Worm (Caenorhabditis elegans): ENCODE data around the gene htz-1.
A peak's percentile ranks its signal among the peaks of the same experiment; 100 is the strongest.

The htz-1 gene

ce11 chrIV:4422029-4422428, 24.0 kb upstream of the htz-1 start, which contains the start of gene clec-175:
Gene clec-175, plus strand, starts transcription at chrIV:4422329.
- TF ChIP-seq daf-8 (GFP tag; IDR thresholded peaks at IDR 0.05) (no peak), fos-1 (tag; optimal IDR thresholded peaks at IDR 0.05) (no peak), nhr-28 (tag; optimal IDR thresholded peaks at IDR 0.05) (no peak), nhr-111 (GFP tag; optimal IDR thresholded peaks at IDR 0.05) (no peak), D1046.2 (GFP tag; IDR thresholded peaks at IDR 0.05) (no peak), mxl-2 (GFP tag; conservative IDR thresholded peaks at IDR 0.05) (no peak), dve-1 (tag; optimal IDR thresholded peaks at IDR 0.05; ENCODE audit: insufficient read depth) (no peak), ceh-20 (GFP tag; IDR thresholded peaks at IDR 0.05) (no peak), ZK337.2 (GFP tag; IDR thresholded peaks at IDR 0.05) (no peak), pha-4 (GFP tag; IDR thresholded peaks at IDR 0.05) (no peak), pha-4 (tag; optimal IDR thresholded peaks at IDR 0.05) (no peak), lin-15B (tag; optimal IDR thresholded peaks at IDR 0.05) (no peak), unc-39 (tag; optimal IDR thresholded peaks at IDR 0.05) (no peak), Y105C5A.15 (GFP tag; IDR thresholded peaks at IDR 0.05) (no peak), saeg-2 (GFP tag; IDR thresholded peaks at IDR 0.05) (no peak), attf-4 (tag; optimal IDR thresholded peaks at IDR 0.05) (no peak), ama-1 (optimal IDR thresholded peaks at IDR 0.05) (no peak)

ce11 chrIV:4423026-4423425, 23.0 kb upstream of the htz-1 start:
- TF ChIP-seq tra-1 (GFP tag; IDR thresholded peaks at IDR 0.05) (no peak), unc-62 (GFP tag; optimal IDR thresholded peaks at IDR 0.05 in 1 of 2) (peak in 1 of 2 experiments; percentile 95), unc-62 (tag; optimal IDR thresholded peaks at IDR 0.05) (no peak)

ce11 chrIV:4423885-4424284, 22.1 kb upstream of the htz-1 start:
- TF ChIP-seq ztf-7 (tag; optimal IDR thresholded peaks at IDR 0.05) (no peak), unc-62 (GFP tag; optimal IDR thresholded peaks at IDR 0.05 in 1 of 2) (peak in 1 of 2 experiments; percentile 55), unc-62 (tag; optimal IDR thresholded peaks at IDR 0.05) (no peak)

DNA sequence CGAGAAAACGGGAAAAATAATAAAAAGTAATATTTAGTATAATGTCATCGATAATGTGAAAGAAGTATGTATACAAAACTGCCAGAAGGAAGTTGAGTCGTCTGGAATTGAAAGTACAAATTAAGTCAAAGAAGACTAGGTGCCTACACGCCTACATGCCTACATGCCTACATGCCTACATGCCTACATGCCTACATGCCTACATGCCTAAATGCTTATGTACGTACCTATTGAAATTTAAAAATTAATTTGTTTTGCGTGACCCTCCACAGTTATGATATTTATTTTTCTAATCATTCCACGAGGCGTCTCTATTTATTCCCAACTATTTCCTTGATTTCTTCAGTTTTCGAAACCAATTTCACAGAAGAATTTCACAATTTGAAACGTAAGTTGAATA, 16.1 kb upstream of the htz-1 start, which contains the start of the genes str-185 and R08C7.5:
Gene str-185, minus strand, starts transcription at position 101 of the 400 bp plus-strand sequence.
Gene R08C7.5, plus strand, starts transcription at position 329 of the 400 bp plus-strand sequence.
- TF ChIP-seq skn-1 (tag; optimal IDR thresholded peaks at IDR 0.05) = no peak
- no peak for TF ChIP-seq Y75B8A.6 (GFP tag; IDR thresholded peaks at IDR 0.05)
- no peak for TF ChIP-seq daf-19 (GFP tag; conservative IDR thresholded peaks at IDR 0.05)

DNA sequence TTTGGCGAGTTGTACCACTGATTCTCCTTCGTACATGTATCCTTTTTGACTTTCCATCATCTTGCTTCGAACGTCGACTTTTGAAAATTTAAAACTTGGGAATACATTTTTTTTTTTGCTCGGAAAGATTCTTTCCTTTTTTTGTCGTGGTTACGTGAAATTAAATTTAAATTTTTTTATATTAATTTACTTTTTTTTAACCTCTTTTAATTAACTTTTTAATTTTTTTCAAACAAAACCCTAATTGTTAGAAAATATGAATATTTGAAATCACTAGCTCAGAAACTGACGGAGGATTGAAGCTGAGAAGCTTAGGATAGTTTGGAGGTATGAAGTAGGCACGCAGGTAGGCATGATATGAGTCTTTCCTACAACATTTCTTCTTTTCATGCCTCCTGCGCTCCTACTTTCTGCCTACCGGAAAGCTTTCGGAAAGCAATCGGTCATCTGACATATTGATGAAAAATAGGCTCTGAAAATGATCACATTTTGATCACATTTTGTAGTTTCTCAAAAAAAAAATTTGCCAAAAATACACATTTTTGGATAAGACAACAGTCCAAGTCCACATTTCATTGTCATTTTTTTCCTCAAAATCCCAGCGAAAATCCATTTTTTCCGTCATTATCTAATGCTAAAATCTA, 11.5 kb upstream of the htz-1 start, which contains the start of the genes R08C7.8 and R08C7.4:
Gene R08C7.8, minus strand, starts transcription at position 101 of the 644 bp plus-strand sequence.
Gene R08C7.4, plus strand, starts transcription at position 594 of the 644 bp plus-strand sequence.
- TF ChIP-seq ZK337.2 (GFP tag; IDR thresholded peaks at IDR 0.05) = no peak
- TF ChIP-seq nhr-102 (tag; optimal IDR thresholded peaks at IDR 0.05) = no peak
- no peak for TF ChIP-seq daf-16 (GFP tag; optimal IDR thresholded peaks at IDR 0.05)
- no peak for TF ChIP-seq daf-16 (tag; optimal IDR thresholded peaks at IDR 0.05)
- TF ChIP-seq pha-4 (GFP tag; IDR thresholded peaks at IDR 0.05) = no peak
- no peak for TF ChIP-seq pha-4 (tag; optimal IDR thresholded peaks at IDR 0.05)
- no peak for TF ChIP-seq F37D6.2 (tag; optimal IDR thresholded peaks at IDR 0.05)
- TF ChIP-seq rbr-2 (tag; optimal IDR thresholded peaks at IDR 0.05) = no peak
- TF ChIP-seq nhr-111 (GFP tag; optimal IDR thresholded peaks at IDR 0.05) = no peak
- no peak for TF ChIP-seq vab-7 (GFP tag; IDR thresholded peaks at IDR 0.05)
- no peak for TF ChIP-seq nhr-48 (tag; optimal IDR thresholded peaks at IDR 0.05)
- no peak for TF ChIP-seq daf-19 (GFP tag; conservative IDR thresholded peaks at IDR 0.05)
- TF ChIP-seq dmd-6 (GFP tag; IDR thresholded peaks at IDR 0.05) = no peak

DNA sequence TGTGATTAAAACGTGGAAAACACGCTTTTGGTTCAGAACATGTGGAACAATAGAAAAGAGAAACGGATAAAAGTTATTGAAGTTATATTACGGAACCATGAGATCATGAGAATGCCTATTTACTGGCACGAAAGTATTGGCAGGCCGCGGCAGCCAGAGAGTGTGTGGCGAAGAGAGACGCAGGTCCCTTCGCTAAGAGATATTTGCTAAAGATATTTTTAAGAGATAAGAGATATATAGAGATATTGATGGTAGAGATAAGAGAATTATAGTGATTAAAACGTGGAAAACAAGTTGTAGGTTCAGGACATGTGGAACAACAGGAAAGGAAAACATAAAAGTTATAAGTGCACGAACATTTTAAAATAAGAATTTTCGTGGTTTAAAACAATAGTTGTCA, 8.2 kb upstream of the htz-1 start:
- TF ChIP-seq lim-7 (GFP tag; IDR thresholded peaks at IDR 0.05) (no peak), zip-2 (tag; optimal IDR thresholded peaks at IDR 0.05) (no peak), nhr-28 (tag; optimal IDR thresholded peaks at IDR 0.05) (no peak), snpc-4 (tag; optimal IDR thresholded peaks at IDR 0.05) (no peak), unc-130 (GFP tag; optimal IDR thresholded peaks at IDR 0.05) (no peak), nhr-10 (tag; optimal IDR thresholded peaks at IDR 0.05) (no peak), R02D3.7 (tag; optimal IDR thresholded peaks at IDR 0.05) (no peak), ceh-62 (tag; optimal IDR thresholded peaks at IDR 0.05) (no peak), ceh-28 (tag; optimal IDR thresholded peaks at IDR 0.05) (no peak), F26F4.8 (GFP tag; conservative IDR thresholded peaks at IDR 0.05) (no peak), spr-3 (GFP tag; optimal IDR thresholded peaks at IDR 0.05) (no peak), lin-13 (GFP tag; optimal IDR thresholded peaks at IDR 0.05) (no peak), dve-1 (tag; optimal IDR thresholded peaks at IDR 0.05; ENCODE audit: insufficient read depth) (no peak), zip-11 (GFP tag; IDR thresholded peaks at IDR 0.05) (no peak)

All from whole organism, L4 larva.